Fruit fly (Drosophila melanogaster): ENCODE results near the gene CG18542.

DNA sequence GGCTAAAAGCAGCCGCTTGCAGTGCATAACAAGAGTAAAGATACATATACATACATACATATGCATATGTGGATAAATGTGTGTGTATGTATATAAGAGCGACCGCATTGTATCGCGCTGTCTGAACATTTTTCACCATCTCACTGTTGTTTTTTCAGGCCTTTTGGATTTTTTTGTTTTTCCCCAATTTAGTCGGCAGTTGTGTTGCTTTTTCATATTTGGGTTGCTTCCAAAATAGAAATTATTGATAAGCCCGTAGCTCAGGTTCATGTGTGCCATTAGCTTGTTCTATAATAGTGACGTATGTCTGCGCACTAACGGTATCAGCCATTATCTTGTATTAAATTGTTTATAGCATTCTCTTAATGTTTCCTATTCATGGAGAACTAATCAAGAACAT, 15.0 kb downstream of the CG18542 start:
- TF ChIP-seq Vsx2 (GFP tag; optimal IDR thresholded peaks at IDR 0.05; ENCODE audit: partially characterized antibody) (no peak), N (GFP tag; optimal IDR thresholded peaks at IDR 0.05) (no peak), psq (GFP tag; optimal IDR thresholded peaks at IDR 0.05) (no peak), OdsH (GFP tag; optimal IDR thresholded peaks at IDR 0.05) (no peak), woc (GFP tag; optimal IDR thresholded peaks at IDR 0.05) (no peak), h (GFP tag; optimal IDR thresholded peaks at IDR 0.05) (no peak)

Data from whole organism, wandering third instar larva.